Worm (Caenorhabditis elegans) whole organism, young adult: ENCODE data around the gene F54D5.5.

ENCODE experiments used
- B0019.2 ChIP-seq: fragments of 200-800 bp; sonication (Bioruptor generic); conservative IDR thresholded peaks from 2 replicates; pipeline ENCODE4 v1.3.6; 2022; ENCODE audit warnings: missing genetic modification reagents, missing genetic modification characterization, missing compliant biosample characterization
- B0336.3 ChIP-seq: fragments of 200-800 bp; sonication (Bioruptor generic); IDR thresholded peaks from 2 replicates; pipeline ENCODE4 v1.3.6; 2022; ENCODE audit warnings: missing genetic modification characterization, missing compliant biosample characterization
- D2030.7 ChIP-seq: fragments of 200-800 bp; sonication (Bioruptor generic); IDR thresholded peaks from 2 replicates; pipeline ENCODE4 v1.3.6; 2022; ENCODE audit warnings: missing genetic modification reagents, missing genetic modification characterization, missing compliant biosample characterization
- F22D6.2 ChIP-seq: sonication (generic microtip); optimal IDR thresholded peaks from 2 replicates; lab custom pipeline; 2016; ENCODE audit warnings: mild to moderate bottlenecking, missing genetic modification characterization, missing compliant biosample characterization
- F33H1.4 ChIP-seq: fragments of 200-800 bp; sonication (Bioruptor generic); IDR thresholded peaks from 2 replicates; pipeline ENCODE4 v1.3.6; 2022; ENCODE audit warnings: missing genetic modification reagents, missing genetic modification characterization, missing compliant biosample characterization
- F37B4.10 ChIP-seq: fragments of 200-800 bp; sonication (Bioruptor generic); IDR thresholded peaks from 2 replicates; pipeline ENCODE4 v1.3.6; 2022; ENCODE audit warnings: missing genetic modification characterization, missing compliant biosample characterization
- F49E8.2 ChIP-seq: sonication (generic microtip); optimal IDR thresholded peaks from 3 replicates; lab custom pipeline; 2017; ENCODE audit warnings: missing genetic modification characterization, mild to moderate bottlenecking, missing compliant biosample characterization, antibody characterized with exemption, moderate library complexity; ENCODE audit not compliant: insufficient read depth
- Y53G8AR.9 ChIP-seq: fragments of 200-800 bp; sonication (Bioruptor generic); conservative IDR thresholded peaks from 2 replicates; pipeline ENCODE4 v1.3.6; 2022; ENCODE audit warnings: missing genetic modification reagents, missing genetic modification characterization, missing compliant biosample characterization
- Y67H2A.10 ChIP-seq: fragments of 200-800 bp; sonication (Bioruptor generic); conservative IDR thresholded peaks from 2 replicates; pipeline ENCODE4 v1.3.6; 2022; ENCODE audit warnings: missing genetic modification reagents, missing genetic modification characterization, missing compliant biosample characterization
- attf-3 ChIP-seq: fragments of 200-800 bp; sonication (Bioruptor generic); conservative IDR thresholded peaks from 2 replicates; pipeline ENCODE4 v1.3.6; 2022; ENCODE audit warnings: missing genetic modification reagents, missing genetic modification characterization, missing compliant biosample characterization
- cebp-1 ChIP-seq, 2 experiments: fragments of 200-800 bp in 1 of 2; sonication (Bioruptor generic) in 1 of 2; sonication (generic microtip) in 1 of 2; IDR thresholded peaks in 1 of 2; optimal IDR thresholded peaks in 1 of 2; 2 replicates each; pipeline versions ENCODE4 v1.3.6 to Lab custom; 2017 to 2022; ENCODE audit warnings: missing compliant biosample characterization in 2 of 2, missing genetic modification characterization in 2 of 2, mild to moderate bottlenecking in 1 of 2, missing genetic modification reagents in 1 of 2, moderate library complexity in 1 of 2
- cebp-2 ChIP-seq: fragments of 200-800 bp; sonication (Bioruptor generic); IDR thresholded peaks from 2 replicates; pipeline ENCODE4 v1.3.6; 2022; ENCODE audit warnings: missing genetic modification characterization, missing compliant biosample characterization
- ceh-79 ChIP-seq: sonication (generic microtip); optimal IDR thresholded peaks from 2 replicates; lab custom pipeline; 2017; ENCODE audit warnings: mild to moderate bottlenecking, missing genetic modification characterization, missing compliant biosample characterization
- ceh-91 ChIP-seq: fragments of 200-800 bp; sonication (Bioruptor generic); IDR thresholded peaks from 2 replicates; pipeline ENCODE4 v1.3.6; 2022; ENCODE audit warnings: missing genetic modification reagents, missing genetic modification characterization, missing compliant biosample characterization
- dpl-1 ChIP-seq: fragments of 150-350 bp; optimal IDR thresholded peaks from 2 replicates; lab custom pipeline; 2014; ENCODE audit warnings: missing biosample characterization, missing genetic modification reagents, missing genetic modification characterization
- efl-1 ChIP-seq: fragments of 150-350 bp; optimal IDR thresholded peaks from 2 replicates; lab custom pipeline; 2014; ENCODE audit warnings: missing biosample characterization, missing genetic modification reagents, missing genetic modification characterization
- ekl-4 ChIP-seq: fragments of 200-800 bp; sonication (Bioruptor generic); IDR thresholded peaks from 2 replicates; pipeline ENCODE4 v1.3.6; 2022; ENCODE audit warnings: missing genetic modification reagents, missing genetic modification characterization, missing compliant biosample characterization
- ets-4 ChIP-seq: fragments of 200-800 bp; sonication (Bioruptor generic); optimal IDR thresholded peaks from 2 replicates; lab custom pipeline; 2018; ENCODE audit warnings: mild to moderate bottlenecking, missing genetic modification characterization, missing compliant biosample characterization
- gei-17 ChIP-seq: fragments of 200-800 bp; sonication (Bioruptor generic); optimal IDR thresholded peaks from 2 replicates; lab custom pipeline; 2018; ENCODE audit warnings: mild to moderate bottlenecking, missing genetic modification characterization, missing compliant biosample characterization
- hmg-1.2 ChIP-seq: fragments of 200-800 bp; sonication (Bioruptor generic); IDR thresholded peaks from 2 replicates; pipeline ENCODE4 v1.3.6; 2022; ENCODE audit warnings: missing genetic modification reagents, missing genetic modification characterization, missing compliant biosample characterization
- hsf-1 ChIP-seq: fragments of 200-800 bp; sonication (Bioruptor generic); IDR thresholded peaks from 2 replicates; pipeline ENCODE4 v1.3.6; 2022; ENCODE audit warnings: missing genetic modification reagents, missing genetic modification characterization, missing compliant biosample characterization
- lsl-1 ChIP-seq: fragments of 200-800 bp; sonication (Bioruptor generic); optimal IDR thresholded peaks from 2 replicates; lab custom pipeline; 2018; ENCODE audit warnings: mild to moderate bottlenecking, missing genetic modification characterization, moderate library complexity, missing compliant biosample characterization
- lsy-27 ChIP-seq: sonication (generic microtip); optimal IDR thresholded peaks from 2 replicates; lab custom pipeline; 2017; ENCODE audit warnings: missing genetic modification characterization, mild to moderate bottlenecking, missing compliant biosample characterization, antibody characterized with exemption, missing genotype, borderline replicate concordance; ENCODE audit not compliant: insufficient read depth
- madf-6 ChIP-seq: fragments of 200-800 bp; sonication (Bioruptor generic); IDR thresholded peaks from 2 replicates; pipeline ENCODE4 v1.3.6; 2022; ENCODE audit warnings: missing genetic modification reagents, missing genetic modification characterization, missing compliant biosample characterization
- madf-8 ChIP-seq: fragments of 200-800 bp; sonication (Bioruptor generic); conservative IDR thresholded peaks from 2 replicates; pipeline ENCODE4 v1.3.6; 2022; ENCODE audit warnings: missing genetic modification reagents, missing genetic modification characterization, missing compliant biosample characterization
- mcd-1 ChIP-seq: fragments of 200-800 bp; sonication (Bioruptor generic); IDR thresholded peaks from 2 replicates; pipeline ENCODE4 v1.3.6; 2022; ENCODE audit warnings: missing genetic modification reagents, missing genetic modification characterization, missing compliant biosample characterization
- nhr-120 ChIP-seq: fragments of 200-800 bp; sonication (Bioruptor generic); IDR thresholded peaks from 2 replicates; pipeline ENCODE4 v1.3.6; 2022; ENCODE audit warnings: missing genetic modification characterization, missing compliant biosample characterization
- nhr-27 ChIP-seq: fragments of 200-800 bp; sonication (Bioruptor generic); optimal IDR thresholded peaks from 2 replicates; lab custom pipeline; 2018; ENCODE audit warnings: mild to moderate bottlenecking, missing genetic modification characterization, moderate library complexity, missing compliant biosample characterization
- snpc-1.1 ChIP-seq: sonication (generic microtip); optimal IDR thresholded peaks from 2 replicates; lab custom pipeline; 2017; ENCODE audit warnings: missing genetic modification characterization, mild to moderate bottlenecking, missing compliant biosample characterization, antibody characterized with exemption, moderate library complexity, missing genotype, missing genetic modification reagents; ENCODE audit not compliant: insufficient read depth
- snpc-3.4 ChIP-seq: sonication (generic microtip); optimal IDR thresholded peaks from 2 replicates; lab custom pipeline; 2017; ENCODE audit warnings: missing genetic modification characterization, mild to moderate bottlenecking, missing compliant biosample characterization, antibody characterized with exemption, moderate library complexity, missing genotype, missing genetic modification reagents
- somi-1 ChIP-seq: fragments of 200-800 bp; sonication (Bioruptor generic); optimal IDR thresholded peaks from 2 replicates; lab custom pipeline; 2018; ENCODE audit warnings: mild to moderate bottlenecking, missing genetic modification characterization, missing compliant biosample characterization
- tbp1 ChIP-seq: fragments of 200-800 bp; sonication (Bioruptor generic); optimal IDR thresholded peaks from 2 replicates; lab custom pipeline; 2018; ENCODE audit warnings: mild to moderate bottlenecking, missing genetic modification characterization, missing compliant biosample characterization
- xnd-1 ChIP-seq: sonication (generic microtip); optimal IDR thresholded peaks from 2 replicates; lab custom pipeline; 2016; ENCODE audit warnings: missing genotype, missing genetic modification reagents, missing genetic modification characterization, missing compliant biosample characterization
- zfh-2 ChIP-seq: fragments of 200-800 bp; sonication (Bioruptor generic); conservative IDR thresholded peaks from 2 replicates; pipeline ENCODE4 v1.3.6; 2022; ENCODE audit warnings: missing genetic modification reagents, missing genetic modification characterization, missing compliant biosample characterization
- zim-3 ChIP-seq: sonication (generic microtip); optimal IDR thresholded peaks from 2 replicates; lab custom pipeline; 2017; ENCODE audit warnings: mild to moderate bottlenecking, missing genetic modification characterization, moderate library complexity, missing compliant biosample characterization
- ztf-22 ChIP-seq: fragments of 200-800 bp; sonication (Bioruptor generic); optimal IDR thresholded peaks from 2 replicates; lab custom pipeline; 2018; ENCODE audit warnings: mild to moderate bottlenecking, missing genetic modification characterization, moderate library complexity, missing compliant biosample characterization

Gene F54D5.5

ce11 chrII:11544714-11545113 lies 22.1 kb downstream of the F54D5.5 start, which contains the start of gene F54D5.9:
Gene F54D5.9, minus strand, starts transcription at chrII:11544828.
- no peak for TF ChIP-seq nhr-120 (GFP tag; lab: Robert Waterston, UW)
- TF ChIP-seq cebp-2, result no peak
- no peak for TF ChIP-seq ztf-22 (GFP tag; lab: Kevin White, UChicago)
- TF ChIP-seq efl-1 (GFP tag; lab: Kevin White, UChicago), result peak; percentile 71
- TF ChIP-seq madf-8 (GFP tag; lab: Robert Waterston, UW), result peak; percentile 80
- TF ChIP-seq ceh-91 (GFP tag; lab: Robert Waterston, UW), result peak; percentile 61; the same call in 1 of the 2 replicates
- no peak for TF ChIP-seq zim-3 (tag; lab: Kevin White, UChicago)
- TF ChIP-seq Y67H2A.10 (GFP tag; lab: Robert Waterston, UW), result no peak
- TF ChIP-seq hmg-1.2 (GFP tag; lab: Robert Waterston, UW), result peak; percentile 16; the same call in 1 of the 2 replicates
- peak; percentile 83 for TF ChIP-seq F33H1.4 (GFP tag; lab: Robert Waterston, UW)
- TF ChIP-seq F49E8.2 (tag; lab: Kevin White, UChicago), result peak; percentile 5
- TF ChIP-seq snpc-1.1, result no peak
- TF ChIP-seq nhr-27, result no peak
- TF ChIP-seq dpl-1, result peak; percentile 36
- TF ChIP-seq mcd-1 (GFP tag; lab: Robert Waterston, UW), result 0 out of 2 replicates have a peak, but pooled peaks have one; percentile 6
- TF ChIP-seq ekl-4 (GFP tag; lab: Robert Waterston, UW), result no peak
- TF ChIP-seq lsy-27 (tag; lab: Kevin White, UChicago), result no peak
- no peak for TF ChIP-seq B0019.2
- no peak for TF ChIP-seq ceh-79
- peak; percentile 85 for TF ChIP-seq madf-6 (GFP tag; lab: Robert Waterston, UW)
- TF ChIP-seq attf-3 (GFP tag; lab: Robert Waterston, UW), result no peak
- no peak for TF ChIP-seq gei-17 (GFP tag; lab: Kevin White, UChicago)
- TF ChIP-seq hsf-1, result peak; percentile 72
- TF ChIP-seq xnd-1 (tag; lab: Kevin White, UChicago), result peak; percentile 55
- TF ChIP-seq F22D6.2 (tag; lab: Kevin White, UChicago), result no peak
- no peak for TF ChIP-seq F37B4.10
- TF ChIP-seq ets-4, result no peak
- no peak for TF ChIP-seq B0336.3 (GFP tag; lab: Robert Waterston, UW)
- peak; percentile 87 for TF ChIP-seq lsl-1
- TF ChIP-seq snpc-3.4 (tag; lab: Kevin White, UChicago), result peak; percentile 36
- TF ChIP-seq cebp-1 (GFP tag; IDR thresholded peaks at IDR 0.05; lab: Robert Waterston, UW), result no peak
- TF ChIP-seq cebp-1 (tag; optimal IDR thresholded peaks at IDR 0.05; lab: Kevin White, UChicago), result no peak
- TF ChIP-seq D2030.7, result peak; percentile 56

ce11 chrII:11542958-11543357 lies 23.9 kb downstream of the F54D5.5 start:
- peak; percentile 30; the same call in 1 of the 2 replicates for TF ChIP-seq zfh-2
- no peak for TF ChIP-seq B0019.2

ce11 chrII:11542385-11542784 lies 24.4 kb downstream of the F54D5.5 start, which contains the start of gene gtf-2E2:
Gene gtf-2E2, minus strand, starts transcription at chrII:11542495.
- TF ChIP-seq snpc-3.4 (tag; lab: Kevin White, UChicago) (peak; percentile 14), somi-1 (no peak), tbp1 (GFP tag; lab: Kevin White, UChicago) (peak; percentile 5), snpc-1.1 (no peak), hsf-1 (0 out of 2 replicates have a peak, but pooled peaks have one; percentile 5), cebp-1 (GFP tag; IDR thresholded peaks at IDR 0.05; lab: Robert Waterston, UW) (no peak), cebp-1 (tag; optimal IDR thresholded peaks at IDR 0.05; lab: Kevin White, UChicago) (peak; percentile 18), Y53G8AR.9 (GFP tag; lab: Robert Waterston, UW) (0 out of 2 replicates have a peak, but pooled peaks have one; percentile 43)
